Worm (Caenorhabditis elegans) whole organism, L3 larva: Measurements from ENCODE around the gene ptr-25.
"Not testable (repeated sequence)": the region's sequence is repeated elsewhere in the genome, so short reads cannot be mapped to it uniquely, and the experiment has no call there.

ENCODE experiments used
- R02D3.7 ChIP-seq: fragments of 150-350 bp; optimal IDR thresholded peaks from 2 replicates; lab custom pipeline; 2014; ENCODE audit warnings: missing biosample characterization, missing genetic modification characterization
- ZK546.5 ChIP-seq: sonication (generic microtip); optimal IDR thresholded peaks from 2 replicates; lab custom pipeline; 2017; ENCODE audit warnings: missing biosample characterization, missing genetic modification characterization
- aly-2 ChIP-seq: fragments of 150-350 bp; optimal IDR thresholded peaks from 2 replicates; lab custom pipeline; 2014; ENCODE audit warnings: missing biosample characterization, missing genetic modification characterization
- ama-1 ChIP-seq: fragments of 150-350 bp; optimal IDR thresholded peaks from 2 replicates; lab custom pipeline; 2018
- ceh-16 ChIP-seq: sonication (generic microtip); optimal IDR thresholded peaks from 2 replicates; lab custom pipeline; 2017; ENCODE audit warnings: missing biosample characterization, missing genetic modification characterization
- ceh-28 ChIP-seq: fragments of 150-350 bp; optimal IDR thresholded peaks from 2 replicates; lab custom pipeline; 2014; ENCODE audit warnings: missing biosample characterization, missing genetic modification reagents, missing genetic modification characterization
- ceh-82 ChIP-seq: fragments of 150-350 bp; optimal IDR thresholded peaks from 2 replicates; lab custom pipeline; 2014; ENCODE audit warnings: missing biosample characterization, missing genetic modification characterization
- ceh-9 ChIP-seq: sonication (generic microtip); optimal IDR thresholded peaks from 2 replicates; lab custom pipeline; 2018; ENCODE audit warnings: missing biosample characterization, missing genetic modification characterization
- egl-27 ChIP-seq: sonication (generic microtip); optimal IDR thresholded peaks from 4 replicates; lab custom pipeline; 2017; ENCODE audit warnings: missing biosample characterization, missing genetic modification reagents, missing genetic modification characterization
- elt-1 ChIP-seq: fragments of 150-350 bp; optimal IDR thresholded peaks from 2 replicates; lab custom pipeline; 2014; ENCODE audit warnings: missing biosample characterization, missing genetic modification characterization
- elt-2 ChIP-seq: sonication (generic microtip); optimal IDR thresholded peaks from 2 replicates; lab custom pipeline; 2016; ENCODE audit warnings: missing genetic modification reagents, mild to moderate bottlenecking, missing genetic modification characterization, missing compliant biosample characterization
- elt-3 ChIP-seq, 3 experiments: fragments of 150-350 bp in 1 of 3; sonication (generic microtip) in 2 of 3; optimal IDR thresholded peaks; 2 replicates in 2 of 3; 4 replicates in 1 of 3; lab custom pipeline; 2014 to 2017; ENCODE audit warnings: missing biosample characterization in 3 of 3, missing genetic modification characterization in 3 of 3
- eor-1 ChIP-seq, 2 experiments: fragments of 150-350 bp; optimal IDR thresholded peaks; 2 replicates each; lab custom pipeline; 2014 to 2018; ENCODE audit warnings: missing biosample characterization in 2 of 2, missing genetic modification characterization in 2 of 2
- fkh-10 ChIP-seq: sonication (generic microtip); optimal IDR thresholded peaks from 2 replicates; lab custom pipeline; 2017; ENCODE audit warnings: missing biosample characterization, missing genetic modification reagents, missing genetic modification characterization
- fos-1 ChIP-seq: fragments of 150-350 bp; optimal IDR thresholded peaks from 2 replicates; lab custom pipeline; 2014; ENCODE audit warnings: missing biosample characterization, missing genetic modification characterization
- jun-1 ChIP-seq: fragments of 150-350 bp; optimal IDR thresholded peaks from 2 replicates; lab custom pipeline; 2014; ENCODE audit warnings: missing biosample characterization, missing genetic modification reagents, missing genetic modification characterization
- lin-15B ChIP-seq: fragments of 150-350 bp; optimal IDR thresholded peaks from 2 replicates; lab custom pipeline; 2014; ENCODE audit warnings: missing biosample characterization, missing genetic modification characterization
- lin-39 ChIP-seq: fragments of 150-350 bp; optimal IDR thresholded peaks from 2 replicates; lab custom pipeline; 2018; ENCODE audit warnings: missing biosample characterization, missing genetic modification reagents, missing genetic modification characterization
- mdl-1 ChIP-seq: fragments of 150-350 bp; optimal IDR thresholded peaks from 2 replicates; lab custom pipeline; 2014; ENCODE audit warnings: missing biosample characterization, missing genetic modification characterization
- nhr-11 ChIP-seq: fragments of 150-350 bp; optimal IDR thresholded peaks from 2 replicates; lab custom pipeline; 2014; ENCODE audit warnings: missing biosample characterization, missing genetic modification characterization
- nhr-12 ChIP-seq: fragments of 150-350 bp; optimal IDR thresholded peaks from 2 replicates; lab custom pipeline; 2014; ENCODE audit warnings: missing biosample characterization, missing genetic modification characterization
- nhr-237 ChIP-seq: fragments of 150-350 bp; optimal IDR thresholded peaks from 2 replicates; lab custom pipeline; 2014; ENCODE audit warnings: missing biosample characterization, missing genetic modification characterization
- nhr-25 ChIP-seq: sonication (generic microtip); optimal IDR thresholded peaks from 2 replicates; lab custom pipeline; 2017; ENCODE audit warnings: missing biosample characterization, missing genetic modification characterization
- nhr-28 ChIP-seq: fragments of 150-350 bp; optimal IDR thresholded peaks from 2 replicates; lab custom pipeline; 2014; ENCODE audit warnings: missing biosample characterization, missing genetic modification characterization
- nhr-43 ChIP-seq: sonication (generic microtip); optimal IDR thresholded peaks from 2 replicates; lab custom pipeline; 2016; ENCODE audit warnings: mild to moderate bottlenecking, missing genetic modification characterization, missing compliant biosample characterization; ENCODE audit not compliant: poor library complexity, severe bottlenecking
- nhr-67 ChIP-seq: fragments of 150-350 bp; optimal IDR thresholded peaks from 2 replicates; lab custom pipeline; 2014; ENCODE audit warnings: missing biosample characterization, missing genetic modification characterization
- nhr-77 ChIP-seq: fragments of 150-350 bp; optimal IDR thresholded peaks from 2 replicates; lab custom pipeline; 2014; ENCODE audit warnings: missing biosample characterization, missing genetic modification characterization
- sea-2 ChIP-seq: fragments of 150-350 bp; sonication (generic microtip); optimal IDR thresholded peaks from 4 replicates; lab custom pipeline; 2014; ENCODE audit warnings: missing biosample characterization, missing genetic modification reagents, missing genetic modification characterization
- tbx-2 ChIP-seq: sonication (generic microtip); optimal IDR thresholded peaks from 2 replicates; lab custom pipeline; 2016; ENCODE audit warnings: mild to moderate bottlenecking, missing genetic modification characterization, missing compliant biosample characterization
- unc-62 ChIP-seq: fragments of 150-350 bp; sonication (generic microtip); optimal IDR thresholded peaks from 4 replicates; lab custom pipeline; 2014; ENCODE audit warnings: missing biosample characterization, missing genetic modification reagents, missing genetic modification characterization
- ztf-4 ChIP-seq: fragments of 150-350 bp; optimal IDR thresholded peaks from 2 replicates; lab custom pipeline; 2014; ENCODE audit warnings: missing biosample characterization, missing genetic modification characterization

Gene ptr-25

ce11 chrIII:10488052-10488451 lies at the start of gene ptr-25:
Gene ptr-25 (plus strand): TSS chrIII:10488124.
- TF ChIP-seq elt-1 (tag; lab: Kevin White, UChicago) (no peak), jun-1 (tag; lab: Kevin White, UChicago) (no peak), eor-1 (tag; optimal IDR thresholded peaks at IDR 0.05; lab: Kevin White, UChicago) (no peak), lin-15B (tag; lab: Kevin White, UChicago) (no peak), ceh-16 (no peak), fos-1 (tag; lab: Kevin White, UChicago) (no peak), R02D3.7 (no peak)

ce11 chrIII:10438780-10439179 lies 49.1 kb upstream of the ptr-25 start, which contains the start of gene H04D03.6:
Gene H04D03.6 (minus strand): TSS chrIII:10438880.
- TF ChIP-seq nhr-237 (tag; lab: Kevin White, UChicago); ceh-28 (tag; lab: Kevin White, UChicago); lin-39: not testable (repeated sequence)
- TF ChIP-seq, all 47 proteins: peak for 0; not testable (repeated sequence) for 47

- no peak for TF ChIP-seq nhr-67 (tag; lab: Kevin White, UChicago)
- TF ChIP-seq ZK546.5 = no peak
- TF ChIP-seq elt-3 (tag; optimal IDR thresholded peaks at IDR 0.05; lab: Kevin White, UChicago) = no peak
- no peak for TF ChIP-seq unc-62 (GFP tag; lab: Kevin White, UChicago)
- no peak for TF ChIP-seq nhr-11 (tag; lab: Kevin White, UChicago)
- TF ChIP-seq sea-2 (GFP tag; lab: Kevin White, UChicago) = no peak
- TF ChIP-seq mdl-1 (tag; lab: Kevin White, UChicago) = no peak
- no peak for TF ChIP-seq lin-39
- TF ChIP-seq ztf-4 (tag; lab: Kevin White, UChicago) = no peak
- TF ChIP-seq ama-1 = no peak
- no peak for TF ChIP-seq ceh-82 (tag; lab: Kevin White, UChicago)
- no peak for TF ChIP-seq nhr-77 (tag; lab: Kevin White, UChicago)
- no peak for TF ChIP-seq fos-1 (tag; lab: Kevin White, UChicago)
- no peak for TF ChIP-seq fkh-10 (GFP tag; lab: Kevin White, UChicago)
- TF ChIP-seq nhr-28 (tag; lab: Kevin White, UChicago) = no peak
- no peak for TF ChIP-seq ceh-9 (tag; lab: Kevin White, UChicago)
- TF ChIP-seq lin-15B (tag; lab: Kevin White, UChicago) = no peak
- no peak for TF ChIP-seq ceh-16
Measured at ce11 chrIII:10442355-10443140, 45.4 kb upstream of the ptr-25 start, which contains the start of the genes H04D03.2 and ecps-2. Gene H04D03.2 (minus strand): TSS chrIII:10442405. Gene ecps-2 (plus strand): TSS chrIII:10443090.

ce11 chrIII:10446730-10447129 lies 41.2 kb upstream of the ptr-25 start, which contains the start of gene H04D03.7:
Gene H04D03.7 (minus strand): TSS chrIII:10446830.
- TF ChIP-seq tbx-2 (tag; lab: Kevin White, UChicago) = no peak
- TF ChIP-seq aly-2 (tag; lab: Kevin White, UChicago) = no peak
- TF ChIP-seq nhr-25 (tag; lab: Kevin White, UChicago) = no peak
- no peak for TF ChIP-seq sea-2 (GFP tag; lab: Kevin White, UChicago)
- no peak for TF ChIP-seq elt-3 (tag; optimal IDR thresholded peaks at IDR 0.05; lab: Kevin White, UChicago)
- no peak for TF ChIP-seq nhr-12
- TF ChIP-seq egl-27 (tag; lab: Kevin White, UChicago) = no peak
- no peak for TF ChIP-seq ceh-28 (tag; lab: Kevin White, UChicago)
- no peak for TF ChIP-seq lin-39
- TF ChIP-seq nhr-43 (tag; lab: Kevin White, UChicago) = no peak

ce11 chrIII:10451012-10451411 lies 36.9 kb upstream of the ptr-25 start, which contains the start of gene H04D03.4:
Gene H04D03.4 (minus strand): TSS chrIII:10451112.
- TF ChIP-seq aly-2 (tag; lab: Kevin White, UChicago) (no peak), nhr-11 (tag; lab: Kevin White, UChicago) (no peak), elt-2 (tag; lab: Kevin White, UChicago) (no peak)
